Fruit fly (Drosophila melanogaster) whole organism, embryonic: ENCODE measurements around the gene Muc91C.
A peak's percentile ranks its signal among the peaks of the same experiment; 100 is the strongest.

ENCODE experiments used
- Asciz ChIP-seq: fragments of 200-800 bp; sonication (Bioruptor generic); optimal IDR thresholded peaks from 2 replicates; lab custom pipeline; 2017; ENCODE audit warnings: missing biosample characterization, mild to moderate bottlenecking, missing genetic modification characterization, missing genetic modification reagents
- C15 ChIP-seq: fragments of 200-800 bp; sonication (Bioruptor generic); IDR thresholded peaks from 3 replicates; pipeline ENCODE4 v1.3.6; 2022; ENCODE audit warnings: missing biosample characterization, missing genetic modification characterization
- CG10321 ChIP-seq: fragments of 200-800 bp; sonication (Bioruptor generic); IDR thresholded peaks from 2 replicates; pipeline ENCODE4 v1.3.6; 2022; ENCODE audit warnings: missing biosample characterization, missing genetic modification characterization
- CG11085 ChIP-seq: fragments of 200-800 bp; sonication (Bioruptor generic); IDR thresholded peaks from 2 replicates; pipeline ENCODE4 v1.3.6; 2022; ENCODE audit warnings: missing biosample characterization, missing genetic modification characterization
- CG11696 ChIP-seq: fragments of 200-800 bp; sonication (Bioruptor generic); IDR thresholded peaks from 2 replicates; pipeline ENCODE4 v1.3.6; 2022; ENCODE audit warnings: missing biosample characterization, missing genetic modification characterization
- CG15073 ChIP-seq: fragments of 200-800 bp; sonication (Bioruptor generic); optimal IDR thresholded peaks from 2 replicates; lab custom pipeline; 2016; ENCODE audit warnings: missing biosample characterization, missing genetic modification characterization
- CG15601 ChIP-seq: fragments of 200-800 bp; sonication (Bioruptor generic); optimal IDR thresholded peaks from 3 replicates; lab custom pipeline; 2019; ENCODE audit warnings: missing biosample characterization, mild to moderate bottlenecking, missing genetic modification characterization, moderate library complexity
- CG2120 ChIP-seq: fragments of 200-800 bp; sonication (Bioruptor generic); optimal IDR thresholded peaks from 3 replicates; lab custom pipeline; 2016; ENCODE audit warnings: missing biosample characterization, missing genetic modification characterization
- CG2129 ChIP-seq: fragments of 200-800 bp; sonication (Bioruptor generic); IDR thresholded peaks from 2 replicates; pipeline ENCODE4 v1.3.6; 2022; ENCODE audit warnings: missing biosample characterization, missing genetic modification characterization; ENCODE audit not compliant: partially characterized antibody
- CG2678 ChIP-seq: fragments of 200-800 bp; sonication (Bioruptor generic); optimal IDR thresholded peaks from 3 replicates; lab custom pipeline; 2019; ENCODE audit warnings: missing biosample characterization, mild to moderate bottlenecking, missing genetic modification characterization, moderate library complexity
- CG2712 ChIP-seq: fragments of 200-800 bp; optimal IDR thresholded peaks from 3 replicates; lab custom pipeline; 2019; ENCODE audit warnings: missing biosample characterization, mild to moderate bottlenecking, missing genetic modification characterization, moderate library complexity
- CG3065 ChIP-seq: fragments of 200-800 bp; sonication (Bioruptor generic); optimal IDR thresholded peaks from 2 replicates; lab custom pipeline; 2016; ENCODE audit warnings: missing biosample characterization, missing genetic modification characterization
- CG3163 ChIP-seq: fragments of 200-800 bp; sonication (Bioruptor generic); optimal IDR thresholded peaks from 3 replicates; lab custom pipeline; 2016; ENCODE audit warnings: missing biosample characterization, missing genetic modification characterization
- CG32772 ChIP-seq: fragments of 200-800 bp; sonication (Bioruptor generic); IDR thresholded peaks from 2 replicates; pipeline ENCODE4 v1.3.6; 2022; ENCODE audit warnings: missing biosample characterization, missing genetic modification characterization
- CG34224 ChIP-seq: fragments of 200-800 bp; sonication (Bioruptor generic); IDR thresholded peaks from 3 replicates; pipeline ENCODE4 v1.3.6; 2022; ENCODE audit warnings: missing biosample characterization, missing genetic modification characterization; ENCODE audit not compliant: partially characterized antibody
- CG34376 ChIP-seq: fragments of 200-800 bp; sonication (Bioruptor generic); optimal IDR thresholded peaks from 2 replicates; lab custom pipeline; 2018; ENCODE audit warnings: missing biosample characterization, mild to moderate bottlenecking, missing genetic modification characterization
- CG42726 ChIP-seq: fragments of 200-800 bp; sonication (Bioruptor generic); IDR thresholded peaks from 2 replicates; pipeline ENCODE4 v1.3.6; 2022; ENCODE audit warnings: missing biosample characterization, missing genetic modification characterization; ENCODE audit not compliant: partially characterized antibody
- CG4424 ChIP-seq: fragments of 200-800 bp; sonication (Bioruptor generic); optimal IDR thresholded peaks from 3 replicates; lab custom pipeline; 2016; ENCODE audit warnings: missing biosample characterization, missing genetic modification characterization
- CG4617 ChIP-seq: fragments of 200-800 bp; sonication (Bioruptor generic); optimal IDR thresholded peaks from 3 replicates; lab custom pipeline; 2016; ENCODE audit warnings: missing biosample characterization, missing genetic modification characterization, borderline replicate concordance
- CG4820 ChIP-seq: fragments of 200-800 bp; sonication (Bioruptor generic); optimal IDR thresholded peaks from 3 replicates; lab custom pipeline; 2016; ENCODE audit warnings: missing biosample characterization, missing genetic modification characterization
- CG7271 ChIP-seq: fragments of 200-800 bp; sonication (Bioruptor generic); optimal IDR thresholded peaks from 2 replicates; lab custom pipeline; 2018; ENCODE audit warnings: missing biosample characterization, mild to moderate bottlenecking, missing genetic modification characterization, moderate library complexity
- CG7357 ChIP-seq: fragments of 200-800 bp; sonication (Bioruptor generic); IDR thresholded peaks from 3 replicates; pipeline ENCODE4 v1.3.6; 2022; ENCODE audit warnings: missing biosample characterization, missing genetic modification characterization
- CG7372 ChIP-seq: fragments of 200-800 bp; sonication (Bioruptor generic); IDR thresholded peaks from 2 replicates; pipeline ENCODE4 v1.3.6; 2022; ENCODE audit warnings: missing biosample characterization, missing genetic modification characterization
- CG7745 ChIP-seq: fragments of 200-800 bp; sonication (Bioruptor generic); optimal IDR thresholded peaks from 2 replicates; lab custom pipeline; 2018; ENCODE audit warnings: missing biosample characterization, mild to moderate bottlenecking, missing genetic modification characterization, moderate library complexity
- CG9876 ChIP-seq: fragments of 200-800 bp; sonication (Bioruptor generic); optimal IDR thresholded peaks from 2 replicates; lab custom pipeline; 2016; ENCODE audit warnings: missing biosample characterization, missing genetic modification characterization
- CTCF ChIP-seq: fragments of 200-800 bp; sonication (Bioruptor generic); optimal IDR thresholded peaks from 2 replicates; lab custom pipeline; 2017; ENCODE audit warnings: missing biosample characterization, mild to moderate bottlenecking, missing genetic modification characterization, moderate library complexity
- Camta ChIP-seq: fragments of 200-800 bp; sonication (Bioruptor generic); optimal IDR thresholded peaks from 2 replicates; lab custom pipeline; 2016; ENCODE audit warnings: missing biosample characterization, missing genetic modification characterization
- D19B ChIP-seq: fragments of 200-800 bp; sonication (Bioruptor generic); optimal IDR thresholded peaks from 2 replicates; lab custom pipeline; 2017; ENCODE audit warnings: missing biosample characterization, mild to moderate bottlenecking, missing genetic modification characterization
- Dbx ChIP-seq: fragments of 200-800 bp; sonication (Bioruptor generic); IDR thresholded peaks from 3 replicates; pipeline ENCODE4 v1.3.6; 2022; ENCODE audit warnings: missing biosample characterization, missing genetic modification characterization
- Dfd ChIP-seq, 2 experiments: fragments of >200 bp; optimal IDR thresholded peaks; 2 replicates each; lab custom pipeline; 2017; ENCODE audit warnings: missing biosample characterization in 2 of 2, missing genetic modification characterization in 2 of 2
- E2f2 ChIP-seq: fragments of 200-800 bp; sonication (Bioruptor generic); IDR thresholded peaks from 2 replicates; pipeline ENCODE4 v1.3.6; 2022; ENCODE audit warnings: missing biosample characterization, missing genetic modification characterization
- Hmr ChIP-seq: fragments of 200-800 bp; sonication (Bioruptor generic); optimal IDR thresholded peaks from 3 replicates; lab custom pipeline; 2017; ENCODE audit warnings: mild to moderate bottlenecking, missing biosample characterization, missing genetic modification reagents, missing genetic modification characterization
- Hr3 ChIP-seq: fragments of 200-800 bp; sonication (Bioruptor generic); optimal IDR thresholded peaks from 3 replicates; lab custom pipeline; 2016; ENCODE audit warnings: missing biosample characterization, missing genetic modification characterization
- Hr51 ChIP-seq, 2 experiments: fragments of 200-800 bp; sonication (Bioruptor generic); optimal IDR thresholded peaks; 2 replicates in 1 of 2; 3 replicates in 1 of 2; lab custom pipeline; 2016 to 2018; ENCODE audit warnings: missing biosample characterization in 2 of 2, missing genetic modification characterization in 2 of 2, mild to moderate bottlenecking in 1 of 2, moderate library complexity in 1 of 2
- Hsf ChIP-seq: fragments of 200-800 bp; sonication (Bioruptor generic); optimal IDR thresholded peaks from 3 replicates; lab custom pipeline; 2016; ENCODE audit warnings: missing biosample characterization, missing genetic modification characterization
- Jarid2 ChIP-seq: fragments of 200-800 bp; sonication (Bioruptor generic); optimal IDR thresholded peaks from 3 replicates; lab custom pipeline; 2017; ENCODE audit warnings: mild to moderate bottlenecking, missing biosample characterization, missing genetic modification reagents, missing genetic modification characterization
- NK7.1 ChIP-seq: fragments of 200-800 bp; sonication (Bioruptor generic); optimal IDR thresholded peaks from 3 replicates; lab custom pipeline; 2016; ENCODE audit warnings: missing biosample characterization, missing genetic modification characterization
- Pdp1 ChIP-seq, 2 experiments: fragments of 200-800 bp; sonication (Bioruptor generic); optimal IDR thresholded peaks; 3 replicates each; lab custom pipeline; 2016; ENCODE audit warnings: missing biosample characterization in 2 of 2, missing genetic modification characterization in 2 of 2, mild to moderate bottlenecking in 1 of 2, moderate library complexity in 1 of 2
- ato ChIP-seq: fragments of 200-800 bp; sonication (Bioruptor generic); IDR thresholded peaks from 2 replicates; pipeline ENCODE4 v1.3.6; 2022; ENCODE audit warnings: missing biosample characterization, missing genetic modification characterization; ENCODE audit not compliant: partially characterized antibody
- dm ChIP-seq: fragments of 200-800 bp; sonication (Bioruptor generic); optimal IDR thresholded peaks from 3 replicates; lab custom pipeline; 2016; ENCODE audit warnings: missing biosample characterization, missing genetic modification characterization
- emc ChIP-seq: fragments of 200-800 bp; sonication (Bioruptor generic); optimal IDR thresholded peaks from 2 replicates; lab custom pipeline; 2016; ENCODE audit warnings: missing biosample characterization, missing genetic modification characterization
- en ChIP-seq: fragments of 200-800 bp; sonication (Bioruptor generic); optimal IDR thresholded peaks from 2 replicates; lab custom pipeline; 2016; ENCODE audit warnings: missing biosample characterization, missing genetic modification characterization
- fd64A ChIP-seq: fragments of 200-800 bp; sonication (Bioruptor generic); optimal IDR thresholded peaks from 3 replicates; lab custom pipeline; 2018; ENCODE audit warnings: missing biosample characterization, mild to moderate bottlenecking, missing genetic modification characterization
- h ChIP-seq: fragments of >200 bp; optimal IDR thresholded peaks from 2 replicates; lab custom pipeline; 2017
- hkb ChIP-seq, 2 experiments: fragments of 200-800 bp in 1 of 2; fragments of >200 bp in 1 of 2; sonication (Bioruptor generic) in 1 of 2; IDR thresholded peaks in 1 of 2; optimal IDR thresholded peaks in 1 of 2; 2 replicates each; pipeline versions ENCODE4 v1.3.6 to Lab custom; 2017 to 2022; ENCODE audit warnings: missing biosample characterization in 1 of 2, missing genetic modification characterization in 1 of 2
- lilli ChIP-seq: fragments of 200-800 bp; sonication (Bioruptor generic); optimal IDR thresholded peaks from 3 replicates; lab custom pipeline; 2016; ENCODE audit warnings: missing biosample characterization, missing genetic modification characterization
- onecut ChIP-seq: fragments of 200-800 bp; sonication (Bioruptor generic); IDR thresholded peaks from 2 replicates; pipeline ENCODE4 v1.3.6; 2022; ENCODE audit warnings: missing biosample characterization, missing genetic modification characterization
- org-1 ChIP-seq: fragments of 200-800 bp; sonication (Bioruptor generic); optimal IDR thresholded peaks from 2 replicates; lab custom pipeline; 2017; ENCODE audit warnings: missing biosample characterization, missing genetic modification characterization
- sens-2 ChIP-seq: fragments of 200-800 bp; sonication (Bioruptor generic); IDR thresholded peaks from 2 replicates; pipeline ENCODE4 v1.3.6; 2022; ENCODE audit warnings: missing biosample characterization, missing genetic modification characterization
- sr ChIP-seq: fragments of 200-800 bp; sonication (Bioruptor generic); IDR thresholded peaks from 3 replicates; pipeline ENCODE4 v1.3.6; 2022; ENCODE audit warnings: missing biosample characterization, missing genetic modification characterization
- tin ChIP-seq: fragments of 200-800 bp; sonication (Bioruptor generic); optimal IDR thresholded peaks from 3 replicates; lab custom pipeline; 2016; ENCODE audit warnings: missing biosample characterization, missing genetic modification characterization
- tna ChIP-seq: fragments of 200-800 bp; sonication (Bioruptor generic); IDR thresholded peaks from 2 replicates; pipeline ENCODE4 v1.3.6; 2022; ENCODE audit warnings: missing biosample characterization, missing genetic modification characterization; ENCODE audit not compliant: partially characterized antibody
- wor ChIP-seq: fragments of 200-800 bp; sonication (Bioruptor generic); IDR thresholded peaks from 2 replicates; pipeline ENCODE4 v1.3.6; 2022; ENCODE audit warnings: missing biosample characterization, missing genetic modification characterization

Gene Muc91C

DNA sequence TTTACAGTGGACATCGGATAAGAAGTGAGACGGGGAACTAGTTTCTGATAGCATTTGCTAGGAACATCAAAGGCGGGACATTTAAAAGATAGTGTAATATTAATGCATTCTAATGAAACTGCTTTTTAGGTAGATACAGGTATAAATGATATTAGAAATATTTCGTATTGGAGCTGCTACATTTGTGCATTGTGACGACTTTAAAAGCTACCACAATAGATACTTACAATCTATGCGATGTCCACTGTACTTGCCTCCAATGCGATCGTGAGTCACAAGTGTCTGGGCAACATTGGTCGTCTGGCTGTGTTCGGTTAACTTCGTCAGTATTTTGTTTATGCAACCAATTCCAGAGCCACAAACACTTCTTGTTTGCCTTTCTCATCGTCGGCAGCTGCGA lies 22.7 kb downstream of the Muc91C start (continued):
- TF ChIP-seq dm (no peak), lilli (GFP tag; lab: Kevin White, UChicago) (no peak), CG10321 (GFP tag; lab: Robert Waterston, UW) (no peak), ato (no peak), h (lab: Kevin White, UChicago) (no peak), sr (GFP tag; lab: Robert Waterston, UW) (no peak), CG34224 (GFP tag; lab: Robert Waterston, UW) (no peak), CG7745 (tag; lab: Kevin White, UChicago) (no peak), D19B (GFP tag; lab: Kevin White, UChicago) (no peak), Dfd (GFP tag; optimal IDR thresholded peaks at IDR 0.05; lab: Kevin White, UChicago) (no peak), CG34376 (GFP tag; lab: Kevin White, UChicago) (no peak), CG7372 (GFP tag; lab: Robert Waterston, UW) (no peak), CG4820 (GFP tag; lab: Kevin White, UChicago) (no peak), CG32772 (GFP tag; lab: Robert Waterston, UW) (no peak), tna (GFP tag; lab: Robert Waterston, UW) (no peak), Pdp1 (GFP tag; optimal IDR thresholded peaks at IDR 0.05; lab: Kevin White, UChicago) (peak; percentile 24 to 86), Hsf (GFP tag; lab: Kevin White, UChicago) (no peak), Dbx (GFP tag; lab: Robert Waterston, UW) (no peak), CG2129 (GFP tag; lab: Robert Waterston, UW) (no peak), Asciz (GFP tag; lab: Kevin White, UChicago) (no peak), CG3163 (no peak), CG7271 (tag; lab: Kevin White, UChicago) (no peak), fd64A (GFP tag; lab: Kevin White, UChicago) (no peak), Hr51 (GFP tag; optimal IDR thresholded peaks at IDR 0.05; lab: Kevin White, UChicago) (peak in 1 of 2 experiments; percentile 13), CG15601 (tag; lab: Kevin White, UChicago) (no peak), Hmr (GFP tag; lab: Kevin White, UChicago) (no peak), tin (GFP tag; lab: Kevin White, UChicago) (peak; percentile 12), E2f2 (GFP tag; lab: Robert Waterston, UW) (no peak), CG11085 (no peak), C15 (GFP tag; lab: Robert Waterston, UW) (no peak), hkb (optimal IDR thresholded peaks at IDR 0.05; lab: Kevin White, UChicago) (no peak), hkb (GFP tag; IDR thresholded peaks at IDR 0.05; lab: Robert Waterston, UW) (no peak), CG2712 (tag; lab: Kevin White, UChicago) (peak; percentile 41), Jarid2 (no peak), CG3065 (GFP tag; lab: Kevin White, UChicago) (no peak), sens-2 (GFP tag; lab: Robert Waterston, UW) (no peak), org-1 (GFP tag; lab: Kevin White, UChicago) (no peak), CG4424 (no peak), CG4617 (GFP tag; lab: Kevin White, UChicago) (no peak), en (GFP tag; lab: Kevin White, UChicago) (no peak), CG42726 (GFP tag; lab: Robert Waterston, UW) (no peak), Hr3 (GFP tag; lab: Kevin White, UChicago) (no peak), emc (no peak), CG11696 (GFP tag; lab: Robert Waterston, UW) (no peak), CG2678 (tag; lab: Kevin White, UChicago) (no peak), CTCF (GFP tag; lab: Kevin White, UChicago) (no peak), CG15073 (GFP tag; lab: Kevin White, UChicago) (no peak), Camta (GFP tag; lab: Kevin White, UChicago) (no peak), wor (GFP tag; lab: Robert Waterston, UW) (no peak), NK7.1 (GFP tag; lab: Kevin White, UChicago) (no peak), onecut (GFP tag; lab: Robert Waterston, UW) (no peak; the same call in 1 of the 2 replicates), CG9876 (no peak), CG7357 (GFP tag; lab: Robert Waterston, UW) (no peak), CG2120 (GFP tag; lab: Kevin White, UChicago) (peak; percentile 40)
